Comparison of ENCODE assay signal across 2 worm cellular contexts in the genomic region with DNA sequence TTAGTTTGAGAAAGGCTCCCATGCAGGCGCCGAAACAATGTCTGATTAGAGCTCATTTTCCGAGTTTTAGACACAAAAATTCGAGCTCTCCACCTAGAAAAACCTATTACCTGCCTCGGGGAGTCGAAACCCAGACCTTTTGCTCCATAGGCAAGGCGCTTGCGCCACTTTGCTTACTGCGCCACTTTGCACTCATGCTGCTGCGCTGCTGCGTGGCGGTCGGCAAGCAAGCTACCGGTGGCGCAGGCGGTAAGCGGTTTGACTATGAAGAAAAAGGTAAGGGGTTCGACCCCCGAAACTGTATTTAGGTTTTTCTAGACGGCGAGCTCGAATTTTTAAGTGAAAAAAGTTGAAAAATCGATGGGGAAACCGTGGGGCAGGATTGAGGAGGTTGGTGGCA.
TF ChIP-seq lines count a peak whose summit lies in the region.
"Not testable (repeated sequence)": the region's sequence is repeated elsewhere in the genome, so short reads cannot be mapped to it uniquely, and the experiment has no call there.

No protein-coding gene starts in this region.

TF ChIP-seq in whole organism, L4 larva, 104 proteins besides CTCF, POLR2A, EP300 and RAD21:
- TF ChIP-seq set-16 (GFP tag; IDR thresholded peaks at IDR 0.05; lab: Robert Waterston, UW), result peak; percentile 71

TF ChIP-seq in whole organism, young adult, 124 proteins besides CTCF, POLR2A, EP300 and RAD21:
- TF ChIP-seq Y79H2A.3 (GFP tag; conservative IDR thresholded peaks at IDR 0.05; lab: Robert Waterston, UW) (0 out of 2 replicates have a peak, but pooled peaks have one; percentile 22), egrh-3 (GFP tag; IDR thresholded peaks at IDR 0.05; lab: Robert Waterston, UW) (peak; percentile 38; the same call in 1 of the 2 replicates), lin-26 (GFP tag; IDR thresholded peaks at IDR 0.05; lab: Robert Waterston, UW) (0 out of 2 replicates have a peak, but pooled peaks have one; percentile 52), rpc-1 (tag; optimal IDR thresholded peaks at IDR 0.05; lab: Kevin White, UChicago) (peak; percentile 22), tbp1 (GFP tag; optimal IDR thresholded peaks at IDR 0.05; lab: Kevin White, UChicago) (peak; percentile 26), zfh-2 (GFP tag; conservative IDR thresholded peaks at IDR 0.05; lab: Robert Waterston, UW) (0 out of 2 replicates have a peak, but pooled peaks have one; percentile 16)
- TF ChIP-seq rpc-1 (optimal IDR thresholded peaks at IDR 0.05; lab: Kevin White, UChicago), result not testable (repeated sequence)
